Fruit fly (Drosophila melanogaster) whole organism, embryonic: ENCODE measurements around the gene CG11131.
A peak's percentile ranks its signal among the peaks of the same experiment; 100 is the strongest.

Experiments
- Abd-B ChIP-seq: fragments of 200-800 bp; sonication (Bioruptor generic); optimal IDR thresholded peaks from 2 replicates; lab custom pipeline; 2018; ENCODE audit warnings: missing biosample characterization, mild to moderate bottlenecking, missing genetic modification characterization, moderate library complexity
- Asciz ChIP-seq: fragments of 200-800 bp; sonication (Bioruptor generic); optimal IDR thresholded peaks from 2 replicates; lab custom pipeline; 2017; ENCODE audit warnings: missing biosample characterization, mild to moderate bottlenecking, missing genetic modification characterization, missing genetic modification reagents
- B-H2 ChIP-seq: fragments of 200-800 bp; sonication (Bioruptor generic); optimal IDR thresholded peaks from 2 replicates; lab custom pipeline; 2018; ENCODE audit warnings: missing biosample characterization, mild to moderate bottlenecking, missing genetic modification characterization
- CG10565 ChIP-seq: fragments of 200-800 bp; sonication (Bioruptor generic); optimal IDR thresholded peaks from 3 replicates; lab custom pipeline; 2016; ENCODE audit warnings: missing biosample characterization, mild to moderate bottlenecking, missing genetic modification characterization
- CG12659 ChIP-seq: fragments of 200-800 bp; sonication (Bioruptor generic); optimal IDR thresholded peaks from 3 replicates; lab custom pipeline; 2017; ENCODE audit warnings: mild to moderate bottlenecking, missing biosample characterization, missing genetic modification reagents, missing genetic modification characterization
- CG14014 ChIP-seq: fragments of 200-800 bp; sonication (Bioruptor generic); IDR thresholded peaks from 2 replicates; pipeline ENCODE4 v1.3.6; 2022; ENCODE audit warnings: missing biosample characterization, missing genetic modification characterization
- CG14667 ChIP-seq: fragments of 200-800 bp; sonication (Bioruptor generic); IDR thresholded peaks from 2 replicates; pipeline ENCODE4 v1.3.6; 2022; ENCODE audit warnings: missing biosample characterization, missing genetic modification characterization
- CG15073 ChIP-seq: fragments of 200-800 bp; sonication (Bioruptor generic); optimal IDR thresholded peaks from 2 replicates; lab custom pipeline; 2016; ENCODE audit warnings: missing biosample characterization, missing genetic modification characterization
- CG1602 ChIP-seq: fragments of 200-800 bp; sonication (Bioruptor generic); optimal IDR thresholded peaks from 3 replicates; lab custom pipeline; 2016; ENCODE audit warnings: missing biosample characterization, missing genetic modification characterization
- CG1647 ChIP-seq: fragments of 200-800 bp; sonication (Bioruptor generic); optimal IDR thresholded peaks from 3 replicates; lab custom pipeline; 2016; ENCODE audit warnings: missing biosample characterization, missing genetic modification characterization
- CG2199 ChIP-seq: fragments of 200-800 bp; sonication (Bioruptor generic); IDR thresholded peaks from 3 replicates; pipeline ENCODE4 v1.3.6; 2022; ENCODE audit warnings: missing biosample characterization, missing genetic modification characterization
- CG2712 ChIP-seq: fragments of 200-800 bp; optimal IDR thresholded peaks from 3 replicates; lab custom pipeline; 2019; ENCODE audit warnings: missing biosample characterization, mild to moderate bottlenecking, missing genetic modification characterization, moderate library complexity
- CG30431 ChIP-seq: fragments of 200-800 bp; sonication (Bioruptor generic); optimal IDR thresholded peaks from 2 replicates; lab custom pipeline; 2017; ENCODE audit warnings: missing biosample characterization, missing genetic modification characterization
- CG31224 ChIP-seq: fragments of 200-800 bp; sonication (Bioruptor generic); IDR thresholded peaks from 2 replicates; pipeline ENCODE4 v1.3.6; 2022; ENCODE audit warnings: missing biosample characterization, missing genetic modification characterization
- CG31388 ChIP-seq: fragments of 200-800 bp; sonication (Bioruptor generic); optimal IDR thresholded peaks from 2 replicates; lab custom pipeline; 2016; ENCODE audit warnings: missing biosample characterization, missing genetic modification characterization
- CG32772 ChIP-seq: fragments of 200-800 bp; sonication (Bioruptor generic); IDR thresholded peaks from 2 replicates; pipeline ENCODE4 v1.3.6; 2022; ENCODE audit warnings: missing biosample characterization, missing genetic modification characterization
- CG3407 ChIP-seq: fragments of 200-800 bp; sonication (Bioruptor generic); optimal IDR thresholded peaks from 2 replicates; lab custom pipeline; 2018; ENCODE audit warnings: missing biosample characterization, mild to moderate bottlenecking, missing genetic modification characterization
- CG34376 ChIP-seq: fragments of 200-800 bp; sonication (Bioruptor generic); optimal IDR thresholded peaks from 2 replicates; lab custom pipeline; 2018; ENCODE audit warnings: missing biosample characterization, mild to moderate bottlenecking, missing genetic modification characterization
- CG3838 ChIP-seq: fragments of 200-800 bp; sonication (Bioruptor generic); optimal IDR thresholded peaks from 3 replicates; lab custom pipeline; 2016; ENCODE audit warnings: missing biosample characterization, missing genetic modification characterization
- CG6175 ChIP-seq: fragments of 200-800 bp; sonication (Bioruptor generic); IDR thresholded peaks from 3 replicates; pipeline ENCODE4 v1.3.6; 2022; ENCODE audit warnings: missing biosample characterization, missing genetic modification characterization
- CG6683 ChIP-seq: fragments of 200-800 bp; sonication (Bioruptor generic); optimal IDR thresholded peaks from 2 replicates; lab custom pipeline; 2017; ENCODE audit warnings: missing biosample characterization, mild to moderate bottlenecking, missing genetic modification characterization, missing genetic modification reagents
- CG7745 ChIP-seq: fragments of 200-800 bp; sonication (Bioruptor generic); optimal IDR thresholded peaks from 2 replicates; lab custom pipeline; 2018; ENCODE audit warnings: missing biosample characterization, mild to moderate bottlenecking, missing genetic modification characterization, moderate library complexity
- CG7928 ChIP-seq: fragments of 200-800 bp; sonication (Bioruptor generic); optimal IDR thresholded peaks from 2 replicates; lab custom pipeline; 2017; ENCODE audit warnings: missing biosample characterization, mild to moderate bottlenecking, missing genetic modification characterization
- CG9609 ChIP-seq: fragments of 200-800 bp; sonication (Bioruptor generic); optimal IDR thresholded peaks from 3 replicates; lab custom pipeline; 2016; ENCODE audit warnings: missing biosample characterization, missing genetic modification characterization
- Camta ChIP-seq: fragments of 200-800 bp; sonication (Bioruptor generic); optimal IDR thresholded peaks from 2 replicates; lab custom pipeline; 2016; ENCODE audit warnings: missing biosample characterization, missing genetic modification characterization
- CkIIα-i1 ChIP-seq: fragments of 200-800 bp; sonication (Bioruptor generic); IDR thresholded peaks from 2 replicates; pipeline ENCODE4 v1.3.6; 2022; ENCODE audit warnings: missing biosample characterization, missing genetic modification characterization
- ERR ChIP-seq: fragments of 200-800 bp; sonication (Bioruptor generic); optimal IDR thresholded peaks from 2 replicates; lab custom pipeline; 2016; ENCODE audit warnings: missing biosample characterization, missing genetic modification characterization
- Eip74EF ChIP-seq, 2 experiments: fragments of 200-800 bp in 1 of 2; fragments of >200 bp in 1 of 2; sonication (Bioruptor generic) in 1 of 2; optimal IDR thresholded peaks; 2 replicates each; lab custom pipeline; 2017 to 2019; ENCODE audit warnings: missing biosample characterization in 2 of 2, missing genetic modification characterization in 2 of 2, mild to moderate bottlenecking in 1 of 2, moderate library complexity in 1 of 2
- Ets97D ChIP-seq: fragments of 200-800 bp; sonication (Bioruptor generic); optimal IDR thresholded peaks from 3 replicates; lab custom pipeline; 2016; ENCODE audit warnings: missing biosample characterization, missing genetic modification characterization
- Hmr ChIP-seq: fragments of 200-800 bp; sonication (Bioruptor generic); optimal IDR thresholded peaks from 3 replicates; lab custom pipeline; 2017; ENCODE audit warnings: mild to moderate bottlenecking, missing biosample characterization, missing genetic modification reagents, missing genetic modification characterization
- NC2α ChIP-seq: fragments of 200-800 bp; sonication (Bioruptor generic); optimal IDR thresholded peaks from 2 replicates; lab custom pipeline; 2016; ENCODE audit warnings: missing biosample characterization, missing genetic modification characterization
- NFAT ChIP-seq: fragments of 200-800 bp; sonication (Bioruptor generic); IDR thresholded peaks from 2 replicates; pipeline ENCODE4 v1.3.6; 2022; ENCODE audit warnings: missing biosample characterization, missing genetic modification characterization
- Nf-YC ChIP-seq: fragments of 200-800 bp; optimal IDR thresholded peaks from 3 replicates; lab custom pipeline; 2019; ENCODE audit warnings: missing biosample characterization, mild to moderate bottlenecking, missing genetic modification characterization, moderate library complexity
- Pdp1 ChIP-seq, 2 experiments: fragments of 200-800 bp; sonication (Bioruptor generic); optimal IDR thresholded peaks; 3 replicates each; lab custom pipeline; 2016; ENCODE audit warnings: missing biosample characterization in 2 of 2, missing genetic modification characterization in 2 of 2, mild to moderate bottlenecking in 1 of 2, moderate library complexity in 1 of 2
- Rx ChIP-seq: fragments of 200-800 bp; sonication (Bioruptor generic); IDR thresholded peaks from 2 replicates; pipeline ENCODE4 v1.3.6; 2022; ENCODE audit warnings: missing biosample characterization, missing genetic modification characterization
- bbx ChIP-seq: fragments of 200-800 bp; sonication (Bioruptor generic); IDR thresholded peaks from 2 replicates; pipeline ENCODE4 v1.3.6; 2022; ENCODE audit warnings: missing biosample characterization, missing genetic modification characterization; ENCODE audit not compliant: partially characterized antibody
- ci ChIP-seq: fragments of 200-800 bp; sonication (Bioruptor generic); IDR thresholded peaks from 3 replicates; pipeline ENCODE4 v1.3.6; 2022; ENCODE audit warnings: missing biosample characterization, missing genetic modification characterization
- corto ChIP-seq: fragments of 200-800 bp; sonication (Bioruptor generic); optimal IDR thresholded peaks from 2 replicates; lab custom pipeline; 2016; ENCODE audit warnings: missing biosample characterization, mild to moderate bottlenecking, missing genetic modification characterization, moderate library complexity
- croc ChIP-seq: fragments of 200-800 bp; sonication (Bioruptor generic); conservative IDR thresholded peaks from 3 replicates; pipeline ENCODE4 v1.3.6; 2022; ENCODE audit warnings: missing biosample characterization, missing genetic modification characterization
- ftz-f1 ChIP-seq: fragments of 200-800 bp; sonication (Bioruptor generic); optimal IDR thresholded peaks from 2 replicates; lab custom pipeline; 2016; ENCODE audit warnings: missing biosample characterization, missing genetic modification characterization
- hb ChIP-seq: fragments of 200-800 bp; sonication (Bioruptor generic); IDR thresholded peaks from 3 replicates; pipeline ENCODE4 v1.3.6; 2022; ENCODE audit warnings: missing biosample characterization, missing genetic modification characterization; ENCODE audit not compliant: partially characterized antibody
- lab ChIP-seq: fragments of 200-800 bp; sonication (Bioruptor generic); optimal IDR thresholded peaks from 3 replicates; lab custom pipeline; 2017; ENCODE audit warnings: missing biosample characterization, missing genetic modification characterization, mild to moderate bottlenecking, moderate library complexity, missing genetic modification reagents
- maf-S ChIP-seq: fragments of 200-800 bp; sonication (Bioruptor generic); optimal IDR thresholded peaks from 2 replicates; lab custom pipeline; 2016; ENCODE audit warnings: missing biosample characterization, missing genetic modification characterization
- oc ChIP-seq: fragments of 200-800 bp; sonication (Bioruptor generic); optimal IDR thresholded peaks from 2 replicates; lab custom pipeline; 2018; ENCODE audit warnings: missing biosample characterization, mild to moderate bottlenecking, missing genetic modification characterization, moderate library complexity
- p53 ChIP-seq: fragments of 200-800 bp; sonication (Bioruptor generic); optimal IDR thresholded peaks from 2 replicates; lab custom pipeline; 2016; ENCODE audit warnings: missing biosample characterization, missing genetic modification characterization
- ranshi ChIP-seq: fragments of 200-800 bp; sonication (Bioruptor generic); IDR thresholded peaks from 2 replicates; pipeline ENCODE4 v1.3.6; 2022; ENCODE audit warnings: missing biosample characterization, missing genetic modification characterization
- run ChIP-seq: fragments of 200-800 bp; sonication (Bioruptor generic); optimal IDR thresholded peaks from 3 replicates; lab custom pipeline; 2018; ENCODE audit warnings: missing biosample characterization, mild to moderate bottlenecking, missing genetic modification characterization
- ssp ChIP-seq: fragments of 200-800 bp; sonication (Bioruptor generic); IDR thresholded peaks from 2 replicates; pipeline ENCODE4 v1.3.6; 2022; ENCODE audit warnings: missing biosample characterization, missing genetic modification characterization
- tll ChIP-seq, 2 experiments: fragments of 200-800 bp in 1 of 2; fragments of >200 bp in 1 of 2; sonication (Bioruptor generic) in 1 of 2; optimal IDR thresholded peaks; 2 replicates each; lab custom pipeline; 2017 to 2019; ENCODE audit warnings: missing biosample characterization in 2 of 2, missing genetic modification characterization in 2 of 2, mild to moderate bottlenecking in 1 of 2, moderate library complexity in 1 of 2
- vvl ChIP-seq: fragments of 200-800 bp; sonication (Bioruptor generic); IDR thresholded peaks from 2 replicates; pipeline ENCODE4 v1.3.6; 2022; ENCODE audit warnings: missing biosample characterization, missing genetic modification characterization

Gene CG11131

DNA sequence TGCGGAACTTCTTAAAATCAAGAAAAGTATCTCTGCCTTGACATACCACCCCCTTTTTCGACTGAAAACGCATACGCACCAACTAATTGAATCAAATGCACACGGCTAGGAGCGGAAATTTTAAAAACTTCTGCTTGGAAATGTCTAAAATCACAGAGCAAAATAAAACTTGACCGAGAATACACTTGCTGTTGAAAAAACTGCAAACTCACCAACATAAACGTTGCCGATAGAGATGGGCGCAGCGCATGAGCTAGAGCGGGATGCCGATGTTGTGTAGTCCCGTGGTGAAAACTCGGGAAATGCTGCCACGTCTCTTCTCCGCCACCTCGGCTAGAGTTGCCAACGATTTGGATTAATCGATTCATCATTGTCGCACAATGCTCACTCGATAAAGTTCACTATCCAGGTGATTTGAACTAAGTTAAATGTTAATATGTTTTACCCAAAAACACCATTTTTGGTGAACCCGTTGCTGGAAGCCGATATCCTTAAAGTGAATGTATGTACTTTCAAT, 26.6 kb upstream of the CG11131 start, which contains the start of the genes CG11109 and Arf1 (continued):
- TF ChIP-seq CG9609: no peak
- TF ChIP-seq lab: no peak
- TF ChIP-seq Pdp1 (GFP tag; optimal IDR thresholded peaks at IDR 0.05; lab: Kevin White, UChicago): peak in 1 of 2 experiments; percentile 7
- no peak for TF ChIP-seq CG6683 (GFP tag; lab: Kevin White, UChicago)
- TF ChIP-seq CG32772 (GFP tag; lab: Robert Waterston, UW): no peak
- no peak for TF ChIP-seq CG14014 (GFP tag; lab: Robert Waterston, UW)
- no peak for TF ChIP-seq CG1647 (GFP tag; lab: Kevin White, UChicago)
- TF ChIP-seq corto (GFP tag; lab: Kevin White, UChicago): no peak
- TF ChIP-seq ftz-f1: no peak
- no peak for TF ChIP-seq CG6175 (GFP tag; lab: Robert Waterston, UW)
- no peak for TF ChIP-seq NC2α (GFP tag; lab: Kevin White, UChicago)
- TF ChIP-seq CG3838: no peak
- TF ChIP-seq CG1602 (GFP tag; lab: Kevin White, UChicago): no peak
- no peak for TF ChIP-seq maf-S (GFP tag; lab: Kevin White, UChicago)
- no peak for TF ChIP-seq ssp (GFP tag; lab: Robert Waterston, UW)
- TF ChIP-seq bbx: peak; percentile 82
- no peak for TF ChIP-seq oc (tag; lab: Kevin White, UChicago)
- no peak for TF ChIP-seq CG10565 (GFP tag; lab: Kevin White, UChicago)
- peak; percentile 24 for TF ChIP-seq Hmr (GFP tag; lab: Kevin White, UChicago)
- TF ChIP-seq Abd-B (GFP tag; lab: Kevin White, UChicago): no peak
- 0 out of 3 replicates have a peak, but pooled peaks have one; percentile 11 for TF ChIP-seq CG2199 (GFP tag; lab: Robert Waterston, UW)
- peak; percentile 7; the same call in 1 of the 3 replicates for TF ChIP-seq hb
- no peak for TF ChIP-seq ci (GFP tag; lab: Robert Waterston, UW)
- no peak for TF ChIP-seq CG7745
- TF ChIP-seq Nf-YC (tag; lab: Kevin White, UChicago): peak; percentile 36
- TF ChIP-seq CG2712 (tag; lab: Kevin White, UChicago): peak; percentile 13
- TF ChIP-seq ERR (GFP tag; lab: Kevin White, UChicago): no peak
- TF ChIP-seq run: no peak
- TF ChIP-seq croc: no peak
- TF ChIP-seq CG12659 (GFP tag; lab: Kevin White, UChicago): peak; percentile 63
- TF ChIP-seq Eip74EF (GFP tag; optimal IDR thresholded peaks at IDR 0.05; lab: Kevin White, UChicago): no peak
- TF ChIP-seq p53 (GFP tag; lab: Kevin White, UChicago): no peak
- no peak for TF ChIP-seq ranshi (GFP tag; lab: Robert Waterston, UW)
- no peak for TF ChIP-seq CG31224 (GFP tag; lab: Robert Waterston, UW)
- TF ChIP-seq CG34376: peak; percentile 7
- TF ChIP-seq CkIIα-i1 (GFP tag; lab: Robert Waterston, UW): no peak
- no peak for TF ChIP-seq Rx (GFP tag; lab: Robert Waterston, UW)
- TF ChIP-seq Camta: no peak
- no peak for TF ChIP-seq tll (GFP tag; optimal IDR thresholded peaks at IDR 0.05; lab: Kevin White, UChicago)
- no peak for TF ChIP-seq Ets97D (GFP tag; lab: Kevin White, UChicago)
- TF ChIP-seq vvl (GFP tag; lab: Robert Waterston, UW): 0 out of 2 replicates have a peak, but pooled peaks have one; percentile 10
- no peak for TF ChIP-seq CG3407 (GFP tag; lab: Kevin White, UChicago)
- TF ChIP-seq CG15073 (GFP tag; lab: Kevin White, UChicago): no peak
- no peak for TF ChIP-seq CG7928 (GFP tag; lab: Kevin White, UChicago)
- peak; percentile 1 for TF ChIP-seq B-H2 (GFP tag; lab: Kevin White, UChicago)
- no peak for TF ChIP-seq Asciz (GFP tag; lab: Kevin White, UChicago)
- no peak; the same call in 1 of the 2 replicates for TF ChIP-seq NFAT (GFP tag; lab: Robert Waterston, UW)
- no peak for TF ChIP-seq CG14667 (GFP tag; lab: Robert Waterston, UW)
- no peak for TF ChIP-seq CG31388
- no peak for TF ChIP-seq CG30431
